Worm (Caenorhabditis elegans) whole organism, L1 larva: ENCODE results near the gene sut-2.
"Not testable (repeated sequence)": the region's sequence is repeated elsewhere in the genome, so short reads cannot be mapped to it uniquely, and the experiment has no call there.

Experiments used
- alr-1 ChIP-seq: fragments of 200-800 bp; sonication (Bioruptor generic); optimal IDR thresholded peaks from 2 replicates; lab custom pipeline; 2018; ENCODE audit warnings: borderline replicate concordance, mild to moderate bottlenecking, missing genetic modification characterization, missing compliant biosample characterization
- ceh-82 ChIP-seq, 3 experiments: fragments of 150-350 bp in 1 of 3; sonication (generic microtip) in 2 of 3; optimal IDR thresholded peaks; 2 replicates each; lab custom pipeline; 2014 to 2017; ENCODE audit warnings: missing biosample characterization in 3 of 3, missing genetic modification characterization in 3 of 3
- dpl-1 ChIP-seq, 3 experiments: fragments of 150-350 bp in 2 of 3; sonication (generic microtip) in 1 of 3; optimal IDR thresholded peaks; 2 replicates each; lab custom pipeline; 2014 to 2017; ENCODE audit warnings: missing biosample characterization in 3 of 3, missing genetic modification characterization in 3 of 3, missing genetic modification reagents in 3 of 3
- elt-2 ChIP-seq: sonication (generic microtip); optimal IDR thresholded peaks from 2 replicates; lab custom pipeline; 2016; ENCODE audit warnings: missing genetic modification characterization, mild to moderate bottlenecking, inconsistent platforms, missing compliant biosample characterization, missing genetic modification reagents
- ets-5 ChIP-seq: fragments of 200-800 bp; sonication (Bioruptor generic); IDR thresholded peaks from 2 replicates; pipeline ENCODE4 v1.3.6; 2022; ENCODE audit warnings: missing genetic modification characterization, missing compliant biosample characterization
- fkh-4 ChIP-seq: sonication (generic microtip); optimal IDR thresholded peaks from 2 replicates; lab custom pipeline; 2016; ENCODE audit warnings: missing compliant biosample characterization, missing genetic modification characterization, borderline replicate concordance
- fkh-8 ChIP-seq: sonication (generic microtip); optimal IDR thresholded peaks from 2 replicates; lab custom pipeline; 2016; ENCODE audit warnings: mild to moderate bottlenecking, missing genetic modification characterization, missing compliant biosample characterization
- fos-1 ChIP-seq: fragments of 150-350 bp; optimal IDR thresholded peaks from 2 replicates; lab custom pipeline; 2014; ENCODE audit warnings: missing biosample characterization, missing genetic modification characterization
- irx-1 ChIP-seq: sonication (generic microtip); optimal IDR thresholded peaks from 2 replicates; lab custom pipeline; 2016; ENCODE audit warnings: missing genetic modification characterization, missing compliant biosample characterization
- jun-1 ChIP-seq: fragments of 150-350 bp; optimal IDR thresholded peaks from 2 replicates; lab custom pipeline; 2014; ENCODE audit warnings: missing biosample characterization, missing genetic modification reagents, missing genetic modification characterization
- lin-13 ChIP-seq: fragments of 150-350 bp; optimal IDR thresholded peaks from 2 replicates; lab custom pipeline; 2014; ENCODE audit warnings: missing biosample characterization, missing genetic modification reagents, missing genetic modification characterization
- lin-15B ChIP-seq: fragments of 150-350 bp; sonication (generic microtip); optimal IDR thresholded peaks from 3 replicates; lab custom pipeline; 2014; ENCODE audit warnings: missing biosample characterization, missing genetic modification characterization
- lin-39 ChIP-seq: fragments of 150-350 bp; optimal IDR thresholded peaks from 2 replicates; lab custom pipeline; 2014; ENCODE audit warnings: missing biosample characterization, missing genetic modification reagents, missing genetic modification characterization
- lir-3 ChIP-seq: sonication (generic microtip); optimal IDR thresholded peaks from 2 replicates; lab custom pipeline; 2016; ENCODE audit warnings: mild to moderate bottlenecking, missing genetic modification characterization, moderate library complexity, missing compliant biosample characterization; ENCODE audit not compliant: poor library complexity
- mab-9 ChIP-seq: fragments of 200-800 bp; sonication (Bioruptor generic); IDR thresholded peaks from 2 replicates; pipeline ENCODE4 v1.3.6; 2022; ENCODE audit warnings: missing genetic modification reagents, missing genetic modification characterization, missing compliant biosample characterization
- mdl-1 ChIP-seq, 2 experiments: fragments of 150-350 bp; optimal IDR thresholded peaks; 2 replicates each; lab custom pipeline; 2014 to 2017; ENCODE audit warnings: missing biosample characterization in 2 of 2, missing genetic modification characterization in 2 of 2, inconsistent platforms in 1 of 2
- mep-1 ChIP-seq: fragments of 150-350 bp; optimal IDR thresholded peaks from 2 replicates; lab custom pipeline; 2014; ENCODE audit warnings: missing biosample characterization, missing genetic modification characterization
- nhr-12 ChIP-seq: sonication (generic microtip); optimal IDR thresholded peaks from 2 replicates; lab custom pipeline; 2017; ENCODE audit warnings: missing biosample characterization, missing genetic modification characterization
- nhr-19 ChIP-seq: fragments of 200-800 bp; sonication (Bioruptor generic); conservative IDR thresholded peaks from 2 replicates; pipeline ENCODE4 v1.3.6; 2022; ENCODE audit warnings: missing genetic modification characterization, missing compliant biosample characterization
- nhr-20 ChIP-seq: sonication (generic microtip); optimal IDR thresholded peaks from 2 replicates; lab custom pipeline; 2016; ENCODE audit warnings: mild to moderate bottlenecking, missing genetic modification characterization, missing compliant biosample characterization
- nhr-28 ChIP-seq: fragments of 150-350 bp; optimal IDR thresholded peaks from 2 replicates; lab custom pipeline; 2014; ENCODE audit warnings: missing biosample characterization, missing genetic modification characterization
- nhr-47 ChIP-seq: sonication (generic microtip); optimal IDR thresholded peaks from 2 replicates; lab custom pipeline; 2016; ENCODE audit warnings: mild to moderate bottlenecking, missing genetic modification characterization, moderate library complexity, missing compliant biosample characterization
- nhr-71 ChIP-seq: sonication (generic microtip); optimal IDR thresholded peaks from 2 replicates; lab custom pipeline; 2016; ENCODE audit warnings: mild to moderate bottlenecking, missing genetic modification characterization, moderate library complexity, missing compliant biosample characterization
- nhr-76 ChIP-seq: sonication (generic microtip); optimal IDR thresholded peaks from 2 replicates; lab custom pipeline; 2017; ENCODE audit warnings: missing biosample characterization, missing genetic modification characterization
- nhr-77 ChIP-seq: fragments of 150-350 bp; optimal IDR thresholded peaks from 2 replicates; lab custom pipeline; 2014; ENCODE audit warnings: missing biosample characterization, missing genetic modification characterization
- nhr-85 ChIP-seq: sonication (generic microtip); peaks from one replicate; lab custom pipeline; 2016; ENCODE audit warnings: missing genetic modification characterization, inconsistent platforms, missing compliant biosample characterization
- nhr-90 ChIP-seq: sonication (generic microtip); optimal IDR thresholded peaks from 2 replicates; lab custom pipeline; 2016; ENCODE audit warnings: mild to moderate bottlenecking, missing genetic modification characterization, missing compliant biosample characterization; ENCODE audit not compliant: poor library complexity
- pax-3 ChIP-seq: fragments of 200-800 bp; sonication (Bioruptor generic); optimal IDR thresholded peaks from 2 replicates; lab custom pipeline; 2018; ENCODE audit warnings: mild to moderate bottlenecking, missing genetic modification characterization, moderate library complexity, missing compliant biosample characterization
- pqm-1 ChIP-seq: sonication (generic microtip); optimal IDR thresholded peaks from 3 replicates; lab custom pipeline; 2017; ENCODE audit warnings: missing biosample characterization, missing genetic modification characterization
- unc-130 ChIP-seq: fragments of 150-350 bp; optimal IDR thresholded peaks from 2 replicates; lab custom pipeline; 2017; ENCODE audit warnings: missing biosample characterization, missing genetic modification characterization, inconsistent platforms
- vab-15 ChIP-seq: sonication (generic microtip); optimal IDR thresholded peaks from 2 replicates; lab custom pipeline; 2017; ENCODE audit warnings: missing genotype, mild to moderate bottlenecking, missing genetic modification characterization, missing compliant biosample characterization
- xbp-1 ChIP-seq: sonication (generic microtip); optimal IDR thresholded peaks from 2 replicates; lab custom pipeline; 2016; ENCODE audit warnings: missing genetic modification characterization, missing compliant biosample characterization
- ztf-11 ChIP-seq, 2 experiments: sonication (generic microtip); optimal IDR thresholded peaks; 2 replicates each; lab custom pipeline; 2016 to 2017; ENCODE audit warnings: missing genetic modification characterization in 2 of 2, missing biosample characterization in 1 of 2, missing compliant biosample characterization in 1 of 2

The sut-2 gene

DNA sequence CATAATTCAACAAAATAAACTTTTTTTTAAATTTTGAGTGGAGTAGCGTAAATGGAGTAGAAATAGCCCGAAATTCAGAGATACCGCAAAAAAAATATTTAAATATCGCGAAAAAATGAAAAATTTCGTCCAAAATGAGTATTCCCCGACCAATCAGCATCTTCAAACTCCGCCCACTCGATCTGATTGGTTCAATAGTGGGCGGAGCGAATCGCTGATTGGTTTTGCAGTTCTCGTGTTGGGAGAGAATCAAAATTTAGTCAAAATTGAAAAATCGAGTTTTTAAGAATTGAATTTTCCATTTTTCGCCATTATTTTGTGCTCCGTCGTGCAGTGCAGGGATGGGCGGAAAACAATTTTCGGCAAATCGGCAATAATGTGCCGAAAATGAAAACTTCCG is 5.6 kb upstream of the sut-2 start:
- no peak for TF ChIP-seq mdl-1 (tag; optimal IDR thresholded peaks at IDR 0.05; lab: Kevin White, UChicago)
- no peak for TF ChIP-seq elt-2 (tag; lab: Kevin White, UChicago)
- TF ChIP-seq ets-5 (GFP tag; lab: Robert Waterston, UW) = no peak
- TF ChIP-seq nhr-71 (tag; lab: Kevin White, UChicago) = no peak
- TF ChIP-seq ceh-82 (tag; optimal IDR thresholded peaks at IDR 0.05; lab: Kevin White, UChicago) = no peak
- TF ChIP-seq, all 84 proteins: peak for 0

DNA sequence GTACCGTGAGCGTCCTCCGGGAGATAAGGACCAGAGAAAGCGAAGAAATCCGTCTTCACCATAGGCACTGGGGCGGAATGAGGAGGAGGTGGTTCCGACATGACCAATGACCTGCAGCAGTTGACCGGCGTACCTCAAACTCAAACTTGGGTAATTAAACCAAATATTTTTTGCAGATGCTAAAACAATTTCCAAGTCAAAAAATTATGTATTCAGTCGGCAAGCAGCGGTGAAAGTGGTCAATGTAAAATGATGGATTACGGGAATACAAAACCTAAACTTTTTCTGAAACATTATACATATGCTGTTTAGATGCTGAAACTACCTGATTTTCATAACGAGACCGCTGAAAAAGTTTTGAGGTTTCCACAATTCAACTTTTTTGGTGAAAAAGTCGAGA is 4.0 kb upstream of the sut-2 start, which contains the start of gene hpo-39:
hpo-39 (minus strand) TSS at position 101 of the 400 bp plus-strand sequence.
- TF ChIP-seq pax-3; nhr-19; nhr-85 (tag; lab: Kevin White, UChicago): not testable (repeated sequence)

DNA sequence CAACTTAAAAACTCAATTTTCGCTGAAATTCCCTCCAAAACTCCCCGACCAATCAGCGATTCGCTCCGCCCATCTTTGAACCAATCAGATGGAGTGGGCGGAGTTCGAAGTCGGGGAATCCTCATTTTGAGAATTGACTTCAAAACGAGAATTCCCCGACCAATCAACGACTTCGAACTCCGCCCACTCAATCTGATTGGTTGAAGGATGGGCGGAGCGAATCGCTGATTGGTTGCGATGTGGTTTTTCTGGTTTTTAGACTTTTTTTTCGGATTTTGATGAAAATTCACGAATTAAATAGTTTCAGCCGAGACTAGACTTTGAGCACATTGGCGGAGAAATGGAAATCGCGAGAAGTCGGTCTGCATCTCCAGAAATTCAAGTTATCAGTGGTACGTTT is 2.1 kb upstream of the sut-2 start:
- TF ChIP-seq irx-1 (tag; lab: Kevin White, UChicago) = no peak
- TF ChIP-seq jun-1 (tag; lab: Kevin White, UChicago) = no peak
- no peak for TF ChIP-seq fos-1
- no peak for TF ChIP-seq lin-39 (tag; lab: Kevin White, UChicago)
- TF ChIP-seq lin-13 (GFP tag; lab: Kevin White, UChicago) = no peak

DNA sequence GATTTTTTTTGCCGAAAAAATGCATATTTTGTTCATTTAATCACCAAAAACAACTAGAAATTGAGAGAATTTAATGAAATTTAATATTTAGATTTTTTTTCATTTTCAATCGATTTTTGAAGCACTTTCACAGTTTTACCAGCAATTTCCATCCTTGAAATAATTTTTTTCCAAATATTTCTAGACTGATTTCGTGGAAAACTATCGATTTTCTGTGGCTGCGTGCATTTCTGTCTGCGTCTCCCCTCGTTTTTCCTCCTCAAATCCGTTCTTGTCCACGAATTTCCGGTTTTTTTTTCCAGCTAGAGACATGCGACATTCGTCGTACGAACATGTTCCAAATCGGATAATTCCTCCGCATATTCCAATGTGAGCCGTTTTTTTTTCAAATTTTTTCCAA is 984 bp upstream of the sut-2 start, which contains the start of gene Y61A9LA.3:
Y61A9LA.3 (plus strand) TSS at position 301 of the 400 bp plus-strand sequence.
- no peak for TF ChIP-seq nhr-90 (tag; lab: Kevin White, UChicago)
- no peak for TF ChIP-seq nhr-47 (tag; lab: Kevin White, UChicago)

DNA sequence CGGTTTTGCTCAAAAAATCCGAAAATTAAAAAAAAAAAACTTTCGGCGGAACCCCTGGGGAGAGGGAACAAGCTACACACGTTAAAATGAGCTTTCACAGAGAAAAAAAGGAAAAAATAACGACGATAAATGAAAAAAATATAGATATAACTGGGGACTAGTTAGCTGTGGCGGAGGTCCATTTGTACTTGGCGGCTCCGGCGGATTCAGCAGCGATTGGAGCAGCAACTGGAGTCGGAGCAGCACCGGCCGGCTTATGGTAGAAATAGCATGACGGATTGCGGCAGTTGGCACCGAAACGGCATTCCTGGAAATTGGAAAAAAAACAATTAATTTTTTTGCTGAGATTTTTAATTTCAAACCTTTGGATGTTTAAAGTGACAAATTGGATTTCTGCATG is 7.4 kb downstream of the sut-2 start:
- no peak for TF ChIP-seq lir-3 (tag; lab: Kevin White, UChicago)
- no peak for TF ChIP-seq nhr-71 (tag; lab: Kevin White, UChicago)
- TF ChIP-seq mep-1 (tag; lab: Kevin White, UChicago) = no peak
- no peak for TF ChIP-seq nhr-77 (tag; lab: Kevin White, UChicago)
- TF ChIP-seq lin-39 (tag; lab: Kevin White, UChicago) = no peak
- no peak for TF ChIP-seq alr-1 (tag; lab: Kevin White, UChicago)
- TF ChIP-seq fkh-4 (tag; lab: Kevin White, UChicago) = no peak
- no peak for TF ChIP-seq nhr-20 (tag; lab: Kevin White, UChicago)
- no peak for TF ChIP-seq ztf-11 (tag; optimal IDR thresholded peaks at IDR 0.05; lab: Kevin White, UChicago)
- no peak for TF ChIP-seq jun-1 (tag; lab: Kevin White, UChicago)
- TF ChIP-seq nhr-12 (tag; lab: Kevin White, UChicago) = no peak
- no peak for TF ChIP-seq dpl-1 (GFP tag; optimal IDR thresholded peaks at IDR 0.05; lab: Kevin White, UChicago)
- TF ChIP-seq fkh-8 (tag; lab: Kevin White, UChicago) = no peak

DNA sequence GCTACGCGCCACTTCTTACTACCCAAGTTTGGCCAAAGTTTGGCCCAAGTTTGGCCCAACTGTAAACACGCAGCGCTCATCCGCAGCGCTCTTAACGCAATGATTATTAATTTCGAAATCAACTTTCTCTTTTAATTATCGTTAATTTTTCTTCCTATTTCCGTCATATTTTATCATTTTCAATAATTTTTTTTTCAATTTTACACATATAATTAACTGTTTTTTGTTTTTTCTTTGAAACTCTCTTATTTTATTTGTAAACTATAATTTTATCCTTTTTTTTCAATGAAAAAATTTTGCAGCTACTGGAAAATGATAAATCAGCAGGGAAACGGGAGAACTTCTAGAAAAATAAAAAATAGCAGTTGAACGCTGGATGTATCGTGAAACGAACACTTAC is 9.4 kb downstream of the sut-2 start, which contains the start of gene Y61A9LA.4:
Y61A9LA.4 (plus strand) TSS at position 301 of the 400 bp plus-strand sequence.
- not testable (repeated sequence) for TF ChIP-seq vab-15 (tag; lab: Kevin White, UChicago); unc-130; nhr-28 (tag; lab: Kevin White, UChicago)
- TF ChIP-seq, all 84 proteins: peak for 0; not testable (repeated sequence) for 84

DNA sequence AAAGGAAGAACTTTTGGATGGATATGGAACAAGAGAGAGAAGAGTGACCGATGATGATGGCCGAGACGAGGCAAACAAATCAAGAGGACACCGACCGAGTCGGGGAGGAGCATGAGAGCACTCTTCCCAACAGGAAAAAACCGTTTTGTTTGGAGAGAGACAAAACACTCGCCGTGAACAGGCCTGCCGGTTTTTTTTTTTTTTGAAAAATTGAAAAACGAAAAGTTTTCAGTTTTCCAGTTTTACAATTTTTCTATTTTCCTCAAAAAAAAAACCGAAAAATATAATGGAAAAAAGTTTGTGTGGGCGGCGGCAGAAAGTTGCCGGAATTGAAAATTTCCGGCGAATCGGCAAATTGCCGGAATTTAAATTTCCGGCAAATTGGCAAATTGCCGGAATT is 10.1 kb downstream of the sut-2 start, which contains the start of gene Y61A9LA.7:
Y61A9LA.7 (minus strand) TSS at position 101 of the 400 bp plus-strand sequence.
- TF ChIP-seq lin-13 (GFP tag; lab: Kevin White, UChicago) (no peak), xbp-1 (tag; lab: Kevin White, UChicago) (no peak), pqm-1 (tag; lab: Kevin White, UChicago) (no peak), mab-9 (no peak), fkh-4 (tag; lab: Kevin White, UChicago) (no peak), lir-3 (tag; lab: Kevin White, UChicago) (no peak), lin-15B (tag; lab: Kevin White, UChicago) (no peak), nhr-76 (tag; lab: Kevin White, UChicago) (no peak)
